Fruit fly (Drosophila melanogaster): Measurements from ENCODE around the gene Blos2.

The Blos2 gene

DNA sequence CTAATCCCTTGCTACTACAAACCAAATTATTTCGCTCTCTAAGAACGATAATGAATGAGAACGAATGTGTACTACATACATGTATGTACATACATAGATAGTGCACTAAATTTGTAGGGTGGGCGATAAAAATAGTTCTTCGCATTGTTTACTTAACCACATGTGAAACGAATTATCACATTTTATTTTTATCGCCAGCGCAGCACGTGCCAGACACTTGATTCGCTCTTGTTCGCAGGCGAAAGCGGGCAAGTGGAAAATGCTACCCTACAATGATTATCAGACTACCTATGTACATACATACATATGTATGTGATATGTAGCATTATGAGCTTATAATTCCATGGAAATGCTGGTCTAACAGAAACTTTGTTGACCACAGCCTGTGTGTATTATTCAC, 24.4 kb downstream of the Blos2 start:
- no peak for TF ChIP-seq rn (GFP tag; IDR thresholded peaks at IDR 0.05)
- no peak for TF ChIP-seq CG34367 (tag; optimal IDR thresholded peaks at IDR 0.05)
- TF ChIP-seq EcR (GFP tag; optimal IDR thresholded peaks at IDR 0.05), result no peak
- no peak for TF ChIP-seq Pif1A (GFP tag; optimal IDR thresholded peaks at IDR 0.05)
- TF ChIP-seq CG9948 (tag; optimal IDR thresholded peaks at IDR 0.05), result no peak
- TF ChIP-seq CG8301 (tag; optimal IDR thresholded peaks at IDR 0.05), result no peak
- no peak for TF ChIP-seq gl (tag; optimal IDR thresholded peaks at IDR 0.05)
- no peak for TF ChIP-seq CG32121 (GFP tag; IDR thresholded peaks at IDR 0.05)
- TF ChIP-seq CG17806 (tag; optimal IDR thresholded peaks at IDR 0.05), result no peak
- TF ChIP-seq CG13204 (GFP tag; optimal IDR thresholded peaks at IDR 0.05), result no peak
- TF ChIP-seq Pif1B (GFP tag; optimal IDR thresholded peaks at IDR 0.05), result no peak
- TF ChIP-seq CG15710 (tag; optimal IDR thresholded peaks at IDR 0.05), result no peak
- TF ChIP-seq fd96Ca (GFP tag; IDR thresholded peaks at IDR 0.05), result no peak
- TF ChIP-seq D1 (tag; optimal IDR thresholded peaks at IDR 0.05), result no peak
- no peak for TF ChIP-seq CG14655 (GFP tag; optimal IDR thresholded peaks at IDR 0.05)
- TF ChIP-seq Ets98B (GFP tag; IDR thresholded peaks at IDR 0.05), result no peak
- TF ChIP-seq CG4496 (GFP tag; IDR thresholded peaks at IDR 0.05), result no peak
- TF ChIP-seq Snoo (tag; optimal IDR thresholded peaks at IDR 0.05), result no peak
- TF ChIP-seq CG8159 (tag; optimal IDR thresholded peaks at IDR 0.05), result no peak

dm6 chr3L:11089805-11090440, 28.6 kb downstream of the Blos2 start:
- peak; percentile 63 for TF ChIP-seq Pif1A (GFP tag; optimal IDR thresholded peaks at IDR 0.05)
- TF ChIP-seq Snoo (tag; optimal IDR thresholded peaks at IDR 0.05), result peak; percentile 38
- peak; percentile 71 for TF ChIP-seq CG14655 (GFP tag; optimal IDR thresholded peaks at IDR 0.05)
- peak; percentile 31 for TF ChIP-seq CG8159 (tag; optimal IDR thresholded peaks at IDR 0.05)
- peak; percentile 39 for TF ChIP-seq CG9948 (tag; optimal IDR thresholded peaks at IDR 0.05)
- peak; percentile 49 for TF ChIP-seq Ets98B (GFP tag; IDR thresholded peaks at IDR 0.05)
- peak; percentile 59 for TF ChIP-seq CG8301 (tag; optimal IDR thresholded peaks at IDR 0.05)
- no peak for TF ChIP-seq D1 (tag; optimal IDR thresholded peaks at IDR 0.05)
- peak; percentile 63 for TF ChIP-seq CG32121 (GFP tag; IDR thresholded peaks at IDR 0.05)
- peak; percentile 72 for TF ChIP-seq Pif1B (GFP tag; optimal IDR thresholded peaks at IDR 0.05)
- no peak for TF ChIP-seq CG4496 (GFP tag; IDR thresholded peaks at IDR 0.05)

dm6 chr3L:11091943-11092609, 30.7 kb downstream of the Blos2 start:
- TF ChIP-seq rn (GFP tag; IDR thresholded peaks at IDR 0.05) (no peak), D1 (tag; optimal IDR thresholded peaks at IDR 0.05) (no peak), CG17806 (tag; optimal IDR thresholded peaks at IDR 0.05) (no peak), CG32121 (GFP tag; IDR thresholded peaks at IDR 0.05) (peak; percentile 57; the same call in 1 of the 2 replicates), CG15710 (tag; optimal IDR thresholded peaks at IDR 0.05) (peak; percentile 23), CG12605 (GFP tag; IDR thresholded peaks at IDR 0.05) (0 out of 2 replicates have a peak, but pooled peaks have one; percentile 21), fd96Ca (GFP tag; IDR thresholded peaks at IDR 0.05) (peak; percentile 52; the same call in 1 of the 3 replicates), gl (tag; optimal IDR thresholded peaks at IDR 0.05) (no peak), Ets98B (GFP tag; IDR thresholded peaks at IDR 0.05) (peak; percentile 49), CG13204 (GFP tag; optimal IDR thresholded peaks at IDR 0.05) (peak; percentile 34), CG8301 (tag; optimal IDR thresholded peaks at IDR 0.05) (peak; percentile 4), CG4496 (GFP tag; IDR thresholded peaks at IDR 0.05) (peak; percentile 50), Pif1B (GFP tag; optimal IDR thresholded peaks at IDR 0.05) (peak; percentile 50), CG9948 (tag; optimal IDR thresholded peaks at IDR 0.05) (no peak), CG8159 (tag; optimal IDR thresholded peaks at IDR 0.05) (peak; percentile 25), Pif1A (GFP tag; optimal IDR thresholded peaks at IDR 0.05) (peak; percentile 36), CG14655 (GFP tag; optimal IDR thresholded peaks at IDR 0.05) (peak; percentile 33), CG10348 (GFP tag; IDR thresholded peaks at IDR 0.05) (no peak), CG34367 (tag; optimal IDR thresholded peaks at IDR 0.05) (no peak), Snoo (tag; optimal IDR thresholded peaks at IDR 0.05) (peak; percentile 60), EcR (GFP tag; optimal IDR thresholded peaks at IDR 0.05) (no peak)

DNA sequence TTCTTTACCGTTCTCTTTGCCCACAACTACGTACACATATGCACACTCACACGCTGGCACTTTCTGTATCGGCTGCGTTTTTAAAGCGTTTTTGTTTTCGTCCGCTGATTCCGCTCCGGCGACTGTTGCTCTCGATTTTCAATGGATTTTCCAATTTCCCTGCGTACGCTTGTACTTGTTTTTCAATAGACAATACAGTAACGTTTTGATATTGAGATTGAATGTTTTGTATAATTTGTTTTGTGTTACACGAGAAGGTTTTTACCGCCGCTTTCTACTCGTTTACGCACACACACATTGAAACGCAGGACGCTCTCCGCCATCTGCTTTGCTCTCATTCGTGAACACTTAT, 31.2 kb downstream of the Blos2 start:
- TF ChIP-seq CG15710 (tag; optimal IDR thresholded peaks at IDR 0.05) (no peak), Snoo (tag; optimal IDR thresholded peaks at IDR 0.05) (no peak), D1 (tag; optimal IDR thresholded peaks at IDR 0.05) (no peak), rn (GFP tag; IDR thresholded peaks at IDR 0.05) (no peak), CG12605 (GFP tag; IDR thresholded peaks at IDR 0.05) (no peak), CG8159 (tag; optimal IDR thresholded peaks at IDR 0.05) (no peak), CG13204 (GFP tag; optimal IDR thresholded peaks at IDR 0.05) (no peak), CG34367 (tag; optimal IDR thresholded peaks at IDR 0.05) (no peak), CG17806 (tag; optimal IDR thresholded peaks at IDR 0.05) (no peak), CG9948 (tag; optimal IDR thresholded peaks at IDR 0.05) (no peak), CG32121 (GFP tag; IDR thresholded peaks at IDR 0.05) (no peak), CG4496 (GFP tag; IDR thresholded peaks at IDR 0.05) (no peak), CG8301 (tag; optimal IDR thresholded peaks at IDR 0.05) (no peak), Pif1A (GFP tag; optimal IDR thresholded peaks at IDR 0.05) (no peak), EcR (GFP tag; optimal IDR thresholded peaks at IDR 0.05) (no peak), Pif1B (GFP tag; optimal IDR thresholded peaks at IDR 0.05) (no peak), fd96Ca (GFP tag; IDR thresholded peaks at IDR 0.05) (no peak), Ets98B (GFP tag; IDR thresholded peaks at IDR 0.05) (no peak), CG10348 (GFP tag; IDR thresholded peaks at IDR 0.05) (no peak), CG14655 (GFP tag; optimal IDR thresholded peaks at IDR 0.05) (no peak)

- TF ChIP-seq fd96Ca (GFP tag; IDR thresholded peaks at IDR 0.05) (peak; percentile 69), CG17806 (tag; optimal IDR thresholded peaks at IDR 0.05) (peak; percentile 14), CG34367 (tag; optimal IDR thresholded peaks at IDR 0.05) (no peak), EcR (GFP tag; optimal IDR thresholded peaks at IDR 0.05) (no peak), Pif1A (GFP tag; optimal IDR thresholded peaks at IDR 0.05) (peak; percentile 44), CG4496 (GFP tag; IDR thresholded peaks at IDR 0.05) (peak; percentile 50; the same call in 2 of the 3 replicates), Pif1B (GFP tag; optimal IDR thresholded peaks at IDR 0.05) (peak; percentile 44), CG10348 (GFP tag; IDR thresholded peaks at IDR 0.05) (no peak), Snoo (tag; optimal IDR thresholded peaks at IDR 0.05) (peak; percentile 20), CG15710 (tag; optimal IDR thresholded peaks at IDR 0.05) (peak; percentile 42), Ets98B (GFP tag; IDR thresholded peaks at IDR 0.05) (peak; percentile 77), rn (GFP tag; IDR thresholded peaks at IDR 0.05) (0 out of 2 replicates have a peak, but pooled peaks have one; percentile 10), CG8301 (tag; optimal IDR thresholded peaks at IDR 0.05) (peak; percentile 5), D1 (tag; optimal IDR thresholded peaks at IDR 0.05) (peak; percentile 57), CG32121 (GFP tag; IDR thresholded peaks at IDR 0.05) (peak; percentile 38; the same call in 1 of the 2 replicates), CG14655 (GFP tag; optimal IDR thresholded peaks at IDR 0.05) (peak; percentile 21), gl (tag; optimal IDR thresholded peaks at IDR 0.05) (no peak), CG8159 (tag; optimal IDR thresholded peaks at IDR 0.05) (peak; percentile 41)
Observed at dm6 chr3L:11093046-11093520, 31.7 kb downstream of the Blos2 start, which contains the start of gene JIL-1. TSS of gene JIL-1 (minus strand) at chr3L:11093193.

Data from whole organism, pupa.